Fruit fly (Drosophila melanogaster): ENCODE results near the gene CG31301.
A peak's percentile ranks its signal among the peaks of the same experiment; 100 is the strongest.

The CG31301 gene

dm6 chr3R:15371833-15372232, 25.8 kb downstream of the CG31301 start, which contains the start of the genes Ccm3 and CG6136 (continued):
- TF ChIP-seq psq (GFP tag; optimal IDR thresholded peaks at IDR 0.05), result peak; percentile 18
- TF ChIP-seq Dfd (GFP tag; optimal IDR thresholded peaks at IDR 0.05), result no peak
- TF ChIP-seq dsf (GFP tag; optimal IDR thresholded peaks at IDR 0.05; ENCODE audit: borderline replicate concordance), result no peak
- TF ChIP-seq sv (GFP tag; optimal IDR thresholded peaks at IDR 0.05), result no peak
- TF ChIP-seq h (GFP tag; optimal IDR thresholded peaks at IDR 0.05), result peak; percentile 76
- TF ChIP-seq brk (GFP tag; optimal IDR thresholded peaks at IDR 0.05), result no peak
- TF ChIP-seq Abd-B (GFP tag; optimal IDR thresholded peaks at IDR 0.05), result no peak
- no peak for TF ChIP-seq Rel (GFP tag; optimal IDR thresholded peaks at IDR 0.05)
- TF ChIP-seq Rel (tag; optimal IDR thresholded peaks at IDR 0.05), result peak; percentile 40
- no peak for TF ChIP-seq usp (GFP tag; optimal IDR thresholded peaks at IDR 0.05)
- TF ChIP-seq Hnf4 (GFP tag; optimal IDR thresholded peaks at IDR 0.05), result no peak
- peak; percentile 50 for TF ChIP-seq fru (GFP tag; optimal IDR thresholded peaks at IDR 0.05)

dm6 chr3R:15374397-15374796, 28.4 kb downstream of the CG31301 start, which contains the start of gene Rbp:
TSS of gene Rbp (plus strand) at chr3R:15374635.
- TF ChIP-seq Dif (GFP tag; optimal IDR thresholded peaks at IDR 0.05; ENCODE audit: partially characterized antibody) (peak; percentile 21), Mio (GFP tag; optimal IDR thresholded peaks at IDR 0.05) (no peak), OdsH (GFP tag; optimal IDR thresholded peaks at IDR 0.05) (no peak), brk (GFP tag; optimal IDR thresholded peaks at IDR 0.05) (no peak), h (GFP tag; optimal IDR thresholded peaks at IDR 0.05) (no peak), pan (optimal IDR thresholded peaks at IDR 0.05) (no peak)

- TF ChIP-seq CG9705 (GFP tag; optimal IDR thresholded peaks at IDR 0.05), result no peak
Measured at dm6 chr3R:15375470-15375869, 29.5 kb downstream of the CG31301 start.

- TF ChIP-seq psq (GFP tag; optimal IDR thresholded peaks at IDR 0.05) (no peak), Vsx2 (GFP tag; optimal IDR thresholded peaks at IDR 0.05; ENCODE audit: partially characterized antibody) (no peak), Sp1 (GFP tag; optimal IDR thresholded peaks at IDR 0.05) (no peak), CG9705 (GFP tag; optimal IDR thresholded peaks at IDR 0.05) (no peak)
Measured at dm6 chr3R:15379071-15379470, 33.1 kb downstream of the CG31301 start.

- TF ChIP-seq Vsx2 (GFP tag; optimal IDR thresholded peaks at IDR 0.05; ENCODE audit: partially characterized antibody), result no peak
- TF ChIP-seq tai (GFP tag; optimal IDR thresholded peaks at IDR 0.05), result no peak
- TF ChIP-seq Dif (GFP tag; optimal IDR thresholded peaks at IDR 0.05; ENCODE audit: partially characterized antibody), result no peak
- no peak for TF ChIP-seq Rel (GFP tag; optimal IDR thresholded peaks at IDR 0.05)
- TF ChIP-seq Rel (tag; optimal IDR thresholded peaks at IDR 0.05), result no peak
- TF ChIP-seq Hr83 (GFP tag; optimal IDR thresholded peaks at IDR 0.05; ENCODE audit: poor library complexity, severe bottlenecking), result no peak
- no peak for TF ChIP-seq Mio (GFP tag; optimal IDR thresholded peaks at IDR 0.05)
- TF ChIP-seq Jra (GFP tag; optimal IDR thresholded peaks at IDR 0.05), result no peak
- TF ChIP-seq usp (GFP tag; optimal IDR thresholded peaks at IDR 0.05), result no peak
- TF ChIP-seq dsf (GFP tag; optimal IDR thresholded peaks at IDR 0.05; ENCODE audit: borderline replicate concordance), result no peak
- TF ChIP-seq fru (GFP tag; optimal IDR thresholded peaks at IDR 0.05), result no peak
Measured at dm6 chr3R:15382851-15383250, 36.8 kb downstream of the CG31301 start, which contains the start of gene h-cup. TSS of gene h-cup (minus strand) at chr3R:15382951.

- TF ChIP-seq sv (GFP tag; optimal IDR thresholded peaks at IDR 0.05) (no peak), dmrt93B (GFP tag; optimal IDR thresholded peaks at IDR 0.05) (no peak), Dfd (GFP tag; optimal IDR thresholded peaks at IDR 0.05) (peak; percentile 99), CG32264 (GFP tag; optimal IDR thresholded peaks at IDR 0.05) (no peak), jim (GFP tag; optimal IDR thresholded peaks at IDR 0.05) (no peak), woc (GFP tag; optimal IDR thresholded peaks at IDR 0.05) (no peak)
Measured at dm6 chr3R:15393206-15393805, 47.3 kb downstream of the CG31301 start.

All from whole organism, wandering third instar larva.